Fruit fly (Drosophila melanogaster) whole organism, prepupa: ENCODE data around the gene CG13894.

Source experiments
- Blimp-1 ChIP-seq: fragments of 200-800 bp; sonication (Bioruptor generic); optimal IDR thresholded peaks from 3 replicates; lab custom pipeline; 2017; ENCODE audit warnings: missing biosample characterization, missing genetic modification characterization, mild to moderate bottlenecking, moderate library complexity, missing genetic modification reagents
- CG10631 ChIP-seq: fragments of 200-800 bp; sonication (Bioruptor generic); optimal IDR thresholded peaks from 2 replicates; lab custom pipeline; 2016; ENCODE audit warnings: missing biosample characterization, missing genetic modification characterization
- CG10669 ChIP-seq: fragments of 200-800 bp; sonication (Bioruptor generic); optimal IDR thresholded peaks from 3 replicates; lab custom pipeline; 2018; ENCODE audit warnings: missing biosample characterization, mild to moderate bottlenecking, missing genetic modification characterization, moderate library complexity
- CG11902 ChIP-seq: fragments of 200-800 bp; sonication (Bioruptor generic); optimal IDR thresholded peaks from 3 replicates; lab custom pipeline; 2016; ENCODE audit warnings: missing biosample characterization, missing genetic modification characterization
- CG15336 ChIP-seq: fragments of 200-800 bp; sonication (Bioruptor generic); IDR thresholded peaks from 2 replicates; pipeline ENCODE4 v1.3.6; 2022; ENCODE audit warnings: missing biosample characterization, missing genetic modification characterization
- CG1621 ChIP-seq: fragments of 200-800 bp; sonication (Bioruptor generic); optimal IDR thresholded peaks from 3 replicates; lab custom pipeline; 2018; ENCODE audit warnings: missing biosample characterization, mild to moderate bottlenecking, missing genetic modification characterization
- CG3032 ChIP-seq: fragments of 200-800 bp; optimal IDR thresholded peaks from 2 replicates; lab custom pipeline; 2019; ENCODE audit warnings: missing biosample characterization, mild to moderate bottlenecking, missing genetic modification characterization, moderate library complexity
- CG31627 ChIP-seq: fragments of 200-800 bp; sonication (Bioruptor generic); optimal IDR thresholded peaks from 3 replicates; lab custom pipeline; 2016; ENCODE audit warnings: missing biosample characterization, missing genetic modification characterization
- CG32006 ChIP-seq: fragments of 200-800 bp; sonication (Bioruptor generic); optimal IDR thresholded peaks from 3 replicates; lab custom pipeline; 2017; ENCODE audit warnings: missing biosample characterization, mild to moderate bottlenecking, missing genetic modification characterization
- CG34406 ChIP-seq: fragments of 200-800 bp; sonication (Bioruptor generic); optimal IDR thresholded peaks from 3 replicates; lab custom pipeline; 2016; ENCODE audit warnings: missing biosample characterization, missing genetic modification characterization
- CG3919 ChIP-seq: fragments of 200-800 bp; sonication (Bioruptor generic); optimal IDR thresholded peaks from 3 replicates; lab custom pipeline; 2016; ENCODE audit warnings: missing biosample characterization, missing genetic modification characterization
- CG6163 ChIP-seq: fragments of 200-800 bp; sonication (Bioruptor generic); IDR thresholded peaks from 3 replicates; pipeline ENCODE4 v1.3.6; 2022; ENCODE audit warnings: missing biosample characterization, missing genetic modification characterization
- CG6276 ChIP-seq: fragments of 200-800 bp; sonication (Bioruptor generic); optimal IDR thresholded peaks from 2 replicates; lab custom pipeline; 2017; ENCODE audit warnings: missing biosample characterization, mild to moderate bottlenecking, missing genetic modification characterization
- CG6792 ChIP-seq: fragments of 200-800 bp; sonication (Bioruptor generic); optimal IDR thresholded peaks from 3 replicates; lab custom pipeline; 2016; ENCODE audit warnings: missing biosample characterization, missing genetic modification characterization
- CG6808 ChIP-seq: fragments of 200-800 bp; sonication (Bioruptor generic); optimal IDR thresholded peaks from 3 replicates; lab custom pipeline; 2017; ENCODE audit warnings: missing biosample characterization, missing genetic modification characterization, mild to moderate bottlenecking, moderate library complexity, missing genetic modification reagents
- CG6854 ChIP-seq: fragments of 200-800 bp; sonication (Bioruptor generic); optimal IDR thresholded peaks from 2 replicates; lab custom pipeline; 2017; ENCODE audit warnings: missing biosample characterization, mild to moderate bottlenecking, missing genetic modification characterization
- CG7368 ChIP-seq: fragments of 200-800 bp; sonication (Bioruptor generic); optimal IDR thresholded peaks from 3 replicates; lab custom pipeline; 2016; ENCODE audit warnings: missing biosample characterization, missing genetic modification characterization
- CG8119 ChIP-seq: fragments of 200-800 bp; sonication (Bioruptor generic); IDR thresholded peaks from 3 replicates; pipeline ENCODE4 v1.3.6; 2022; ENCODE audit warnings: missing biosample characterization, missing genetic modification characterization
- CG8632 ChIP-seq: fragments of 200-800 bp; sonication (Bioruptor generic); optimal IDR thresholded peaks from 3 replicates; lab custom pipeline; 2016; ENCODE audit warnings: missing biosample characterization, missing genetic modification characterization
- Eip75B ChIP-seq: fragments of 200-800 bp; sonication (Bioruptor generic); optimal IDR thresholded peaks from 3 replicates; lab custom pipeline; 2016; ENCODE audit warnings: missing biosample characterization, missing genetic modification characterization
- Eip78C ChIP-seq: fragments of 200-800 bp; sonication (Bioruptor generic); peaks from one replicate; lab custom pipeline; 2016; ENCODE audit warnings: missing biosample characterization, missing genetic modification characterization
- Eip93F ChIP-seq: fragments of 200-800 bp; sonication (Bioruptor generic); optimal IDR thresholded peaks from 2 replicates; lab custom pipeline; 2016; ENCODE audit warnings: missing biosample characterization, mild to moderate bottlenecking, missing genetic modification characterization
- Ets96B ChIP-seq: fragments of 200-800 bp; optimal IDR thresholded peaks from 2 replicates; lab custom pipeline; 2019; ENCODE audit warnings: missing biosample characterization, mild to moderate bottlenecking, missing genetic modification characterization, moderate library complexity
- Gug ChIP-seq: fragments of 200-800 bp; sonication (Bioruptor generic); IDR thresholded peaks from 2 replicates; pipeline ENCODE4 v1.3.6; 2022; ENCODE audit warnings: missing biosample characterization, missing genetic modification characterization
- Hr38 ChIP-seq: sonication (Bioruptor generic); optimal IDR thresholded peaks from 2 replicates; lab custom pipeline; 2016; ENCODE audit warnings: missing biosample characterization, missing genetic modification characterization
- Hr4 ChIP-seq: fragments of 200-800 bp; sonication (Bioruptor generic); optimal IDR thresholded peaks from 3 replicates; lab custom pipeline; 2016; ENCODE audit warnings: missing biosample characterization, missing genetic modification characterization
- Lpt ChIP-seq: fragments of 200-800 bp; sonication (Bioruptor generic); optimal IDR thresholded peaks from 3 replicates; lab custom pipeline; 2016; ENCODE audit warnings: missing biosample characterization, missing genetic modification characterization
- Smox ChIP-seq: fragments of 200-800 bp; sonication (Bioruptor generic); optimal IDR thresholded peaks from 3 replicates; lab custom pipeline; 2016; ENCODE audit warnings: missing biosample characterization, missing genetic modification characterization
- Sox102F ChIP-seq: fragments of 200-800 bp; sonication (Bioruptor generic); optimal IDR thresholded peaks from 2 replicates; lab custom pipeline; 2016; ENCODE audit warnings: missing biosample characterization, mild to moderate bottlenecking, missing genetic modification characterization
- Sox15 ChIP-seq: fragments of 200-800 bp; sonication (Bioruptor generic); optimal IDR thresholded peaks from 3 replicates; lab custom pipeline; 2016; ENCODE audit warnings: missing biosample characterization, missing genetic modification characterization
- acj6 ChIP-seq: fragments of 200-800 bp; sonication (Bioruptor generic); optimal IDR thresholded peaks from 3 replicates; lab custom pipeline; 2016; ENCODE audit warnings: missing biosample characterization, missing genetic modification characterization
- cyc ChIP-seq: fragments of 200-800 bp; sonication (Bioruptor generic); optimal IDR thresholded peaks from 3 replicates; lab custom pipeline; 2016; ENCODE audit warnings: missing biosample characterization, missing genetic modification characterization
- dac ChIP-seq: fragments of 200-800 bp; sonication (Bioruptor generic); optimal IDR thresholded peaks from 2 replicates; lab custom pipeline; 2017; ENCODE audit warnings: missing biosample characterization, mild to moderate bottlenecking, missing genetic modification characterization
- dsx ChIP-seq: fragments of 200-800 bp; optimal IDR thresholded peaks from 3 replicates; lab custom pipeline; 2019; ENCODE audit warnings: missing biosample characterization, mild to moderate bottlenecking, missing genetic modification characterization, moderate library complexity; ENCODE audit not compliant: poor library complexity, severe bottlenecking
- eg ChIP-seq: fragments of 200-800 bp; sonication (Bioruptor generic); IDR thresholded peaks from 3 replicates; pipeline ENCODE4 v1.3.6; 2022; ENCODE audit warnings: missing biosample characterization, missing genetic modification characterization
- fkh ChIP-seq: fragments of 200-800 bp; sonication (Bioruptor generic); optimal IDR thresholded peaks from 3 replicates; lab custom pipeline; 2017; ENCODE audit warnings: missing biosample characterization, mild to moderate bottlenecking, missing genetic modification characterization, moderate library complexity
- lz ChIP-seq: fragments of 200-800 bp; sonication (Bioruptor generic); optimal IDR thresholded peaks from 3 replicates; lab custom pipeline; 2016; ENCODE audit warnings: missing biosample characterization, missing genetic modification characterization
- pdm3 ChIP-seq: fragments of 200-800 bp; sonication (Bioruptor generic); optimal IDR thresholded peaks from 3 replicates; lab custom pipeline; 2016; ENCODE audit warnings: missing biosample characterization, missing genetic modification characterization
- spab ChIP-seq: fragments of 200-800 bp; sonication (Bioruptor generic); optimal IDR thresholded peaks from 2 replicates; lab custom pipeline; 2017; ENCODE audit warnings: missing biosample characterization, mild to moderate bottlenecking, missing genetic modification characterization, missing genetic modification reagents
- svp ChIP-seq: fragments of 200-800 bp; sonication (Bioruptor generic); peaks from one replicate; lab custom pipeline; 2016; ENCODE audit warnings: missing biosample characterization, missing genetic modification characterization
- topi ChIP-seq: fragments of 200-800 bp; sonication (Bioruptor generic); optimal IDR thresholded peaks from 3 replicates; lab custom pipeline; 2016; ENCODE audit warnings: missing biosample characterization, missing genetic modification characterization

CG13894 gene

dm6 chr3L:680258-680657 lies 18.7 kb downstream of the CG13894 start, which contains the start of gene CG17129 (continued):
- no peak for TF ChIP-seq CG8119 (GFP tag; lab: Robert Waterston, UW)
- TF ChIP-seq CG11902 = no peak
- no peak for TF ChIP-seq CG6792
- peak; percentile 74 for TF ChIP-seq CG6276 (GFP tag; lab: Kevin White, UChicago)
- no peak for TF ChIP-seq CG8632
- TF ChIP-seq Eip75B = no peak
- TF ChIP-seq pdm3 (GFP tag; lab: Kevin White, UChicago) = peak; percentile 43
- peak; percentile 65 for TF ChIP-seq lz (GFP tag; lab: Kevin White, UChicago)
- no peak for TF ChIP-seq CG6808 (GFP tag; lab: Kevin White, UChicago)
- TF ChIP-seq CG7368 = no peak
- TF ChIP-seq CG10631 = peak; percentile 52
- TF ChIP-seq dac (GFP tag; lab: Kevin White, UChicago) = no peak
- TF ChIP-seq fkh (GFP tag; lab: Kevin White, UChicago) = peak; percentile 78
- peak; percentile 17 for TF ChIP-seq CG3919 (GFP tag; lab: Kevin White, UChicago)
- TF ChIP-seq CG34406 (GFP tag; lab: Kevin White, UChicago) = peak; percentile 27
- TF ChIP-seq Sox15 (GFP tag; lab: Kevin White, UChicago) = no peak
- no peak for TF ChIP-seq eg (GFP tag; lab: Robert Waterston, UW)
- no peak for TF ChIP-seq Hr38 (GFP tag; lab: Kevin White, UChicago)
- TF ChIP-seq Lpt (GFP tag; lab: Kevin White, UChicago) = no peak
- TF ChIP-seq CG31627 (GFP tag; lab: Kevin White, UChicago) = peak; percentile 60
- TF ChIP-seq CG6163 = peak; percentile 31; the same call in 1 of the 3 replicates
- TF ChIP-seq Blimp-1 (GFP tag; lab: Kevin White, UChicago) = peak; percentile 26
- peak; percentile 70 for TF ChIP-seq Eip78C (GFP tag; lab: Kevin White, UChicago)
- no peak for TF ChIP-seq Eip93F (GFP tag; lab: Kevin White, UChicago)
- TF ChIP-seq Smox (GFP tag; lab: Kevin White, UChicago) = peak; percentile 54
- TF ChIP-seq topi (GFP tag; lab: Kevin White, UChicago) = peak; percentile 54
- TF ChIP-seq Gug (GFP tag; lab: Robert Waterston, UW) = no peak
- peak; percentile 1 for TF ChIP-seq CG10669 (GFP tag; lab: Kevin White, UChicago)
- TF ChIP-seq Ets96B (tag; lab: Kevin White, UChicago) = peak; percentile 9
- peak; percentile 59 for TF ChIP-seq Sox102F (GFP tag; lab: Kevin White, UChicago)

DNA sequence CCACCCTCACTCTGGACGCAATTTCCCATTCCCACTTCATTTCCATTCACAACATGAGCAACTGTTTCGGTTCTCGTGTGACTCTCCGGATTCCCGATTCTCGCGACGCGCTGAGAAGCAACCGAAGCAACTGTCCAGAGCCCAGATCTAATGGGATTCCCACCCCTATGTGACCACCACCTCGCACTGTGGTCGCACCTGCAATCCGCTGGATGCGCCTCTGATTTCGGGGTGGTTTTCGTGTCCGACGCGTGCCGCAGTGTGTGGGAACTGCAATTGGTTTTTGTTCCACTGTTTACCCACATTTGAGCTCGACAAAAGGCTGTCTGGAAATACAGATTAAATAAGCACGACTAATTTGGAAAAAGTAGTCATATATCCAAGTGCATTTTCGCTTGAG lies 23.1 kb downstream of the CG13894 start:
- no peak for TF ChIP-seq Blimp-1 (GFP tag; lab: Kevin White, UChicago)
- no peak for TF ChIP-seq Hr4 (GFP tag; lab: Kevin White, UChicago)
- TF ChIP-seq Sox15 (GFP tag; lab: Kevin White, UChicago) = no peak
- TF ChIP-seq Eip75B = no peak
- TF ChIP-seq spab = no peak
- no peak for TF ChIP-seq CG1621
- no peak for TF ChIP-seq cyc (GFP tag; lab: Kevin White, UChicago)
- TF ChIP-seq CG6854 (GFP tag; lab: Kevin White, UChicago) = no peak
- no peak for TF ChIP-seq CG6808 (GFP tag; lab: Kevin White, UChicago)
- no peak for TF ChIP-seq Eip93F (GFP tag; lab: Kevin White, UChicago)
- no peak for TF ChIP-seq CG15336
- no peak for TF ChIP-seq CG3032 (tag; lab: Kevin White, UChicago)
- no peak for TF ChIP-seq acj6 (GFP tag; lab: Kevin White, UChicago)
- TF ChIP-seq Sox102F (GFP tag; lab: Kevin White, UChicago) = no peak
- TF ChIP-seq svp (GFP tag; lab: Kevin White, UChicago) = no peak
- no peak for TF ChIP-seq CG32006 (GFP tag; lab: Kevin White, UChicago)

DNA sequence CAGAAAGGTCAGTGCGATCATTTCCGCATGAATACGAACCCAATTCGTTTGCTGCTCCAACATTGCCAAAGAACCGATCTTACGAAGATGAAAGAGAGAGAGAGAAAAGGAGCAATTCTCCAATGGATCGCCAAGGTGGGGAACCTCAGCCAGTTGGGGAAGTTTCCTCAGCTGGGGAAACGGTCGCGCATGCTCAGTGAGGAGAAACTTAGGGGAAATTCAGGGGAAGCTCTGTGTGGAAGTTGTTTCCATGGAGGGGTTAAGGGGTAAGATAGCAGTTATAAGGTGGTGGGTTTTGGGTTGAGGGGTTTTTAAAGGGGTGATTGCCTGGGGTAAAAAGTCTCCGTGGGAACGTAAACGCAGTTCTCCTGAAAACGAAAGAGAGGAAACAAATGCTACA lies 25.6 kb downstream of the CG13894 start:
- TF ChIP-seq pdm3 (GFP tag; lab: Kevin White, UChicago) = no peak
- peak; percentile 59 for TF ChIP-seq dsx (GFP tag; lab: Kevin White, UChicago)
